Worm (Caenorhabditis elegans) whole organism, midembryonic: ENCODE data around the gene T07D4.2.

Source experiments
- flt-1 ChIP-seq: fragments of 200-800 bp; sonication (Bioruptor generic); IDR thresholded peaks from 2 replicates; pipeline ENCODE4 v1.3.6; 2022; ENCODE audit warnings: missing genetic modification characterization, missing compliant biosample characterization
- klf-2 ChIP-seq: fragments of 200-800 bp; sonication (Bioruptor generic); conservative IDR thresholded peaks from 2 replicates; pipeline ENCODE4 v1.3.6; 2022; ENCODE audit warnings: missing genetic modification reagents, missing genetic modification characterization, missing compliant biosample characterization
- tab-1 ChIP-seq: fragments of 200-800 bp; sonication (Bioruptor generic); IDR thresholded peaks from 2 replicates; pipeline ENCODE4 v1.3.6; 2022; ENCODE audit warnings: missing genetic modification characterization, missing compliant biosample characterization
- ztf-23 ChIP-seq: fragments of 200-800 bp; sonication (Bioruptor generic); IDR thresholded peaks from 2 replicates; pipeline ENCODE4 v1.3.6; 2022; ENCODE audit warnings: missing genetic modification reagents, missing genetic modification characterization, missing compliant biosample characterization

DNA sequence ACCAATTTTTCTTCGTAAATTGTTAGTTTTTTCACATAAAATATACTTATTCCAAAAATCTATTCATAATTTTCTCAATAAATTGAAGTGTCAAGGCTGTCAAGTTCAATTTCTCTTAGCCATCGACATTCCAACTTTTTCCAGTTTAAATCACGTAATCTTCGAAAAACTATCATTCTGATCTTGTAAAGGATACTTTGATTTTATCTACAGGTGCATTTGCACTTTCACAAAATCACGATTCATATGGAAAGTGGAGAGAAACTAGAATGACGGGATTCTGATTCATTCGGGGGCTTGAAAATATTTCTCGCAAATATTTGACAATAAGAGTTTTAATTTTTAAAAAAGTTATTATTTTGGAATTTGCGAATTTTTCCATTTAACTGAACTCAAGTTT, 20.5 kb downstream of the T07D4.2 start:
- TF ChIP-seq flt-1 (GFP tag; lab: Robert Waterston, UW): no peak
- no peak for TF ChIP-seq klf-2 (GFP tag; lab: Robert Waterston, UW)
- no peak for TF ChIP-seq tab-1 (GFP tag; lab: Robert Waterston, UW)
- TF ChIP-seq ztf-23 (GFP tag; lab: Robert Waterston, UW): no peak
